Fruit fly (Drosophila melanogaster): ENCODE data around the gene CG32756.

DNA sequence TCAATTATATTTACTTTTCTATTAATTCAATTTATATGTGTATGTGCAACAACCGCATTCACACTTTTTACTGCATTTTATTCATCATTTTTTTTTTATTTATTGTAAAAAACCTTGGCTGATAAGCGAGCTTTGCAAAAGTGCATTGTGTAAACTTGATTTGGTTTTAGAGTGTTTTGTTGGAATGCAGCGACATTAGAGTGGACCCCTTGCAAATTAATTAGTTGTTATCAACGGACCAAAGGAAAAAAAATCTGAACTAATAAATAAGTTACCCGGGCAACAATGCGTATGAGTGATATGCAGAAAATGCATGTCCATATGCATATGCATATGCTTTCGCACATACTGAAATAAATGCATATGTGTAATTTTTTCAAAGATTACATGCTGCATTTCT lies 24.6 kb upstream of the CG32756 start:
- no peak for TF ChIP-seq usp (GFP tag; optimal IDR thresholded peaks at IDR 0.05)
- no peak for TF ChIP-seq pan (optimal IDR thresholded peaks at IDR 0.05)
- no peak for TF ChIP-seq EcR (GFP tag; optimal IDR thresholded peaks at IDR 0.05)

All from whole organism.